Fruit fly (Drosophila melanogaster) whole organism, embryonic: ENCODE measurements around the gene CG18598.

Experiments
- B-H1 ChIP-seq: fragments of 200-800 bp; sonication (Bioruptor generic); IDR thresholded peaks from 3 replicates; pipeline ENCODE4 v1.3.6; 2022; ENCODE audit warnings: missing biosample characterization, missing genetic modification characterization
- CG12236 ChIP-seq: fragments of 200-800 bp; sonication (Bioruptor generic); optimal IDR thresholded peaks from 2 replicates; lab custom pipeline; 2016; ENCODE audit warnings: missing biosample characterization, missing genetic modification characterization
- CG14860 ChIP-seq: fragments of 200-800 bp; sonication (Bioruptor generic); IDR thresholded peaks from 3 replicates; pipeline ENCODE4 v1.3.6; 2022; ENCODE audit warnings: missing biosample characterization, missing genetic modification characterization; ENCODE audit not compliant: partially characterized antibody
- CG15479 ChIP-seq: fragments of 200-800 bp; sonication (Bioruptor generic); optimal IDR thresholded peaks from 3 replicates; lab custom pipeline; 2019; ENCODE audit warnings: missing biosample characterization, mild to moderate bottlenecking, missing genetic modification characterization, moderate library complexity
- CG1602 ChIP-seq: fragments of 200-800 bp; sonication (Bioruptor generic); optimal IDR thresholded peaks from 3 replicates; lab custom pipeline; 2016; ENCODE audit warnings: missing biosample characterization, missing genetic modification characterization
- CG16813 ChIP-seq: fragments of 200-800 bp; sonication (Bioruptor generic); IDR thresholded peaks from 3 replicates; pipeline ENCODE4 v1.3.6; 2022; ENCODE audit warnings: missing biosample characterization, missing genetic modification characterization; ENCODE audit not compliant: partially characterized antibody
- CG17802 ChIP-seq: fragments of 200-800 bp; sonication (Bioruptor generic); optimal IDR thresholded peaks from 2 replicates; lab custom pipeline; 2018; ENCODE audit warnings: missing biosample characterization, mild to moderate bottlenecking, missing genetic modification characterization, moderate library complexity
- CG18262 ChIP-seq: fragments of 200-800 bp; optimal IDR thresholded peaks from 3 replicates; lab custom pipeline; 2019; ENCODE audit warnings: missing biosample characterization, mild to moderate bottlenecking, missing genetic modification characterization, moderate library complexity
- CG2875 ChIP-seq: fragments of 200-800 bp; sonication (Bioruptor generic); optimal IDR thresholded peaks from 2 replicates; lab custom pipeline; 2017; ENCODE audit warnings: missing biosample characterization, mild to moderate bottlenecking, missing genetic modification characterization, missing genetic modification reagents
- CG33557 ChIP-seq: fragments of 200-800 bp; sonication (Bioruptor generic); optimal IDR thresholded peaks from 2 replicates; lab custom pipeline; 2019; ENCODE audit warnings: missing biosample characterization, mild to moderate bottlenecking, missing genetic modification characterization, moderate library complexity
- CG4282 ChIP-seq: fragments of 200-800 bp; sonication (Bioruptor generic); optimal IDR thresholded peaks from 2 replicates; lab custom pipeline; 2016; ENCODE audit warnings: missing biosample characterization, missing genetic modification characterization
- CG5245 ChIP-seq: fragments of 200-800 bp; sonication (Bioruptor generic); optimal IDR thresholded peaks from 3 replicates; lab custom pipeline; 2016; ENCODE audit warnings: missing biosample characterization, missing genetic modification characterization
- CG6791 ChIP-seq: fragments of 200-800 bp; sonication (Bioruptor generic); IDR thresholded peaks from 3 replicates; pipeline ENCODE4 v1.3.6; 2022; ENCODE audit warnings: missing biosample characterization, missing genetic modification characterization; ENCODE audit not compliant: partially characterized antibody
- CG7556 ChIP-seq: fragments of 200-800 bp; sonication (Bioruptor generic); optimal IDR thresholded peaks from 2 replicates; lab custom pipeline; 2017; ENCODE audit warnings: missing biosample characterization, mild to moderate bottlenecking, missing genetic modification characterization
- CG7786 ChIP-seq: fragments of 200-800 bp; sonication (Bioruptor generic); optimal IDR thresholded peaks from 2 replicates; lab custom pipeline; 2016; ENCODE audit warnings: missing biosample characterization, missing genetic modification characterization
- CG8359 ChIP-seq: fragments of 200-800 bp; sonication (Bioruptor generic); optimal IDR thresholded peaks from 2 replicates; lab custom pipeline; 2017; ENCODE audit warnings: missing biosample characterization, mild to moderate bottlenecking, missing genetic modification characterization, borderline replicate concordance
- CG9932 ChIP-seq: fragments of 200-800 bp; sonication (Bioruptor generic); IDR thresholded peaks from 2 replicates; pipeline ENCODE4 v1.3.6; 2022; ENCODE audit warnings: missing biosample characterization, missing genetic modification characterization
- CrebB ChIP-seq: fragments of 200-800 bp; sonication (Bioruptor generic); optimal IDR thresholded peaks from 3 replicates; lab custom pipeline; 2018; ENCODE audit warnings: missing biosample characterization, mild to moderate bottlenecking, missing genetic modification characterization
- Dip3 ChIP-seq: fragments of 200-800 bp; sonication (Bioruptor generic); optimal IDR thresholded peaks from 3 replicates; lab custom pipeline; 2016; ENCODE audit warnings: missing biosample characterization, missing genetic modification characterization
- Dll ChIP-seq: fragments of 200-800 bp; sonication (Bioruptor generic); IDR thresholded peaks from 4 replicates; pipeline ENCODE4 v1.3.6; 2022; ENCODE audit warnings: missing biosample characterization, missing genetic modification characterization; ENCODE audit not compliant: partially characterized antibody
- Fer3 ChIP-seq: fragments of 200-800 bp; sonication (Bioruptor generic); optimal IDR thresholded peaks from 2 replicates; lab custom pipeline; 2018; ENCODE audit warnings: missing biosample characterization, mild to moderate bottlenecking, missing genetic modification characterization, moderate library complexity
- HLH3B ChIP-seq: fragments of 200-800 bp; sonication (Bioruptor generic); IDR thresholded peaks from 2 replicates; pipeline ENCODE4 v1.3.6; 2022; ENCODE audit warnings: missing biosample characterization, missing genetic modification characterization
- Hr78 ChIP-seq, 2 experiments: fragments of 200-800 bp in 1 of 2; fragments of >200 bp in 1 of 2; sonication (Bioruptor generic) in 1 of 2; optimal IDR thresholded peaks; 2 replicates each; lab custom pipeline; 2017 to 2019; ENCODE audit warnings: missing biosample characterization in 2 of 2, missing genetic modification characterization in 2 of 2, mild to moderate bottlenecking in 1 of 2, moderate library complexity in 1 of 2
- Nf-YA ChIP-seq: fragments of 200-800 bp; sonication (Bioruptor generic); IDR thresholded peaks from 2 replicates; pipeline ENCODE4 v1.3.6; 2022; ENCODE audit warnings: missing biosample characterization, missing genetic modification characterization
- Nf-YB ChIP-seq: fragments of 200-800 bp; sonication (Bioruptor generic); optimal IDR thresholded peaks from 3 replicates; lab custom pipeline; 2019; ENCODE audit warnings: missing biosample characterization, mild to moderate bottlenecking, missing genetic modification characterization, moderate library complexity
- PHDP ChIP-seq: fragments of 200-800 bp; sonication (Bioruptor generic); optimal IDR thresholded peaks from 3 replicates; lab custom pipeline; 2018; ENCODE audit warnings: missing biosample characterization, mild to moderate bottlenecking, missing genetic modification characterization, moderate library complexity
- Poxn ChIP-seq: fragments of 200-800 bp; sonication (Bioruptor generic); IDR thresholded peaks from 2 replicates; pipeline ENCODE4 v1.3.6; 2022; ENCODE audit warnings: missing biosample characterization, missing genetic modification characterization
- TFAM ChIP-seq: fragments of 200-800 bp; sonication (Bioruptor generic); optimal IDR thresholded peaks from 2 replicates; lab custom pipeline; 2017; ENCODE audit warnings: missing biosample characterization, missing genetic modification characterization, inconsistent platforms
- ara ChIP-seq: fragments of 200-800 bp; sonication (Bioruptor generic); IDR thresholded peaks from 2 replicates; pipeline ENCODE4 v1.3.6; 2022; ENCODE audit warnings: missing biosample characterization, missing genetic modification characterization
- ase ChIP-seq: fragments of 200-800 bp; sonication (Bioruptor generic); IDR thresholded peaks from 3 replicates; pipeline ENCODE4 v1.3.6; 2022; ENCODE audit warnings: missing biosample characterization, missing genetic modification characterization
- ato ChIP-seq: fragments of 200-800 bp; sonication (Bioruptor generic); IDR thresholded peaks from 2 replicates; pipeline ENCODE4 v1.3.6; 2022; ENCODE audit warnings: missing biosample characterization, missing genetic modification characterization; ENCODE audit not compliant: partially characterized antibody
- corto ChIP-seq: fragments of 200-800 bp; sonication (Bioruptor generic); optimal IDR thresholded peaks from 2 replicates; lab custom pipeline; 2016; ENCODE audit warnings: missing biosample characterization, mild to moderate bottlenecking, missing genetic modification characterization, moderate library complexity
- dan ChIP-seq: fragments of 200-800 bp; sonication (Bioruptor generic); IDR thresholded peaks from 2 replicates; pipeline ENCODE4 v1.3.6; 2022; ENCODE audit warnings: missing biosample characterization, missing genetic modification characterization
- dysf ChIP-seq: fragments of 200-800 bp; sonication (Bioruptor generic); IDR thresholded peaks from 3 replicates; pipeline ENCODE4 v1.3.6; 2022; ENCODE audit warnings: missing biosample characterization, missing genetic modification characterization
- gcm2 ChIP-seq: fragments of 200-800 bp; sonication (Bioruptor generic); optimal IDR thresholded peaks from 2 replicates; lab custom pipeline; 2016; ENCODE audit warnings: missing biosample characterization, missing genetic modification characterization
- hkb ChIP-seq, 2 experiments: fragments of 200-800 bp in 1 of 2; fragments of >200 bp in 1 of 2; sonication (Bioruptor generic) in 1 of 2; IDR thresholded peaks in 1 of 2; optimal IDR thresholded peaks in 1 of 2; 2 replicates each; pipeline versions ENCODE4 v1.3.6 to Lab custom; 2017 to 2022; ENCODE audit warnings: missing biosample characterization in 1 of 2, missing genetic modification characterization in 1 of 2
- hth ChIP-seq: fragments of >200 bp; optimal IDR thresholded peaks from 2 replicates; lab custom pipeline; 2017; ENCODE audit warnings: inconsistent platforms
- nerfin-1 ChIP-seq: fragments of 200-800 bp; sonication (Bioruptor generic); optimal IDR thresholded peaks from 3 replicates; lab custom pipeline; 2019; ENCODE audit warnings: missing biosample characterization, mild to moderate bottlenecking, missing genetic modification characterization, moderate library complexity
- onecut ChIP-seq: fragments of 200-800 bp; sonication (Bioruptor generic); IDR thresholded peaks from 2 replicates; pipeline ENCODE4 v1.3.6; 2022; ENCODE audit warnings: missing biosample characterization, missing genetic modification characterization
- pb ChIP-seq: fragments of 200-800 bp; sonication (Bioruptor generic); optimal IDR thresholded peaks from 3 replicates; lab custom pipeline; 2016; ENCODE audit warnings: missing biosample characterization, missing genetic modification characterization
- pita ChIP-seq: fragments of 200-800 bp; sonication (Bioruptor generic); optimal IDR thresholded peaks from 2 replicates; lab custom pipeline; 2017; ENCODE audit warnings: missing biosample characterization, mild to moderate bottlenecking, missing genetic modification characterization
- sima ChIP-seq: fragments of 200-800 bp; sonication (Bioruptor generic); optimal IDR thresholded peaks from 2 replicates; lab custom pipeline; 2016; ENCODE audit warnings: missing biosample characterization, missing genetic modification characterization
- sqz ChIP-seq: fragments of 200-800 bp; sonication (Bioruptor generic); optimal IDR thresholded peaks from 3 replicates; lab custom pipeline; 2018; ENCODE audit warnings: missing biosample characterization, mild to moderate bottlenecking, missing genetic modification characterization
- stc ChIP-seq: fragments of 200-800 bp; sonication (Bioruptor generic); IDR thresholded peaks from 2 replicates; pipeline ENCODE4 v1.3.6; 2022; ENCODE audit warnings: missing biosample characterization, missing genetic modification characterization
- tx ChIP-seq: fragments of 200-800 bp; sonication (Bioruptor generic); optimal IDR thresholded peaks from 2 replicates; lab custom pipeline; 2016; ENCODE audit warnings: missing biosample characterization, missing genetic modification characterization
- unpg ChIP-seq: fragments of 200-800 bp; sonication (Bioruptor generic); optimal IDR thresholded peaks from 3 replicates; lab custom pipeline; 2018; ENCODE audit warnings: missing biosample characterization, mild to moderate bottlenecking, missing genetic modification characterization, moderate library complexity
- vvl ChIP-seq: fragments of 200-800 bp; sonication (Bioruptor generic); IDR thresholded peaks from 2 replicates; pipeline ENCODE4 v1.3.6; 2022; ENCODE audit warnings: missing biosample characterization, missing genetic modification characterization

CG18598 gene

dm6 chr3R:18242089-18242955 is 8.6 kb upstream of the CG18598 start, which contains the start of the genes CG7156 and 14-3-3epsilon (continued):
- TF ChIP-seq CG16813 (GFP tag; lab: Robert Waterston, UW): peak; percentile 70
- no peak for TF ChIP-seq sima (GFP tag; lab: Kevin White, UChicago)
- TF ChIP-seq CG5245 (GFP tag; lab: Kevin White, UChicago): no peak
- TF ChIP-seq ara: no peak
- TF ChIP-seq hth (lab: Kevin White, UChicago): no peak
- peak; percentile 81 for TF ChIP-seq vvl (GFP tag; lab: Robert Waterston, UW)
- TF ChIP-seq corto: no peak
- 0 out of 2 replicates have a peak, but pooled peaks have one; percentile 5 for TF ChIP-seq Nf-YA (GFP tag; lab: Robert Waterston, UW)
- TF ChIP-seq Nf-YB (GFP tag; lab: Kevin White, UChicago): peak; percentile 19
- peak; percentile 77 for TF ChIP-seq hkb (optimal IDR thresholded peaks at IDR 0.05; lab: Kevin White, UChicago)
- TF ChIP-seq hkb (GFP tag; IDR thresholded peaks at IDR 0.05; lab: Robert Waterston, UW): peak; percentile 61
- peak; percentile 91 for TF ChIP-seq pita (GFP tag; lab: Kevin White, UChicago)
- 0 out of 3 replicates have a peak, but pooled peaks have one; percentile 5 for TF ChIP-seq ase (GFP tag; lab: Robert Waterston, UW)
- 0 out of 2 replicates have a peak, but pooled peaks have one; percentile 3 for TF ChIP-seq CG9932 (GFP tag; lab: Robert Waterston, UW)
- peak; percentile 77 for TF ChIP-seq sqz
- peak; percentile 7 for TF ChIP-seq nerfin-1 (tag; lab: Kevin White, UChicago)
- TF ChIP-seq stc (GFP tag; lab: Robert Waterston, UW): no peak
- TF ChIP-seq CG4282: peak; percentile 9
- peak; percentile 75 for TF ChIP-seq PHDP (tag; lab: Kevin White, UChicago)
- TF ChIP-seq dan (GFP tag; lab: Robert Waterston, UW): no peak
- no peak for TF ChIP-seq HLH3B (GFP tag; lab: Robert Waterston, UW)
- peak; percentile 30 for TF ChIP-seq CG1602 (GFP tag; lab: Kevin White, UChicago)
- TF ChIP-seq Dll (GFP tag; lab: Robert Waterston, UW): peak; percentile 69
- TF ChIP-seq CG2875 (GFP tag; lab: Kevin White, UChicago): peak; percentile 15
- TF ChIP-seq Poxn (GFP tag; lab: Robert Waterston, UW): no peak
- no peak for TF ChIP-seq CrebB (tag; lab: Kevin White, UChicago)
- TF ChIP-seq onecut: peak; percentile 25; the same call in 1 of the 2 replicates
- TF ChIP-seq B-H1 (GFP tag; lab: Robert Waterston, UW): no peak; the same call in 2 of the 3 replicates
- peak; percentile 52; the same call in 2 of the 3 replicates for TF ChIP-seq CG6791 (GFP tag; lab: Robert Waterston, UW)
- peak; percentile 43 for TF ChIP-seq CG18262 (tag; lab: Kevin White, UChicago)
- TF ChIP-seq Dip3 (GFP tag; lab: Kevin White, UChicago): no peak
- TF ChIP-seq CG15479 (GFP tag; lab: Kevin White, UChicago): peak; percentile 60
- no peak for TF ChIP-seq CG17802 (tag; lab: Kevin White, UChicago)
- TF ChIP-seq tx: no peak
- TF ChIP-seq ato (GFP tag; lab: Robert Waterston, UW): no peak; the same call in 1 of the 2 replicates
- peak; percentile 51 for TF ChIP-seq Fer3 (tag; lab: Kevin White, UChicago)
- no peak for TF ChIP-seq TFAM
- TF ChIP-seq Hr78 (GFP tag; optimal IDR thresholded peaks at IDR 0.05; lab: Kevin White, UChicago): no peak
- TF ChIP-seq CG7786 (GFP tag; lab: Kevin White, UChicago): no peak
- TF ChIP-seq CG33557 (GFP tag; lab: Kevin White, UChicago): peak; percentile 6
- no peak for TF ChIP-seq gcm2
- TF ChIP-seq pb: no peak
- peak; percentile 73 for TF ChIP-seq unpg (GFP tag; lab: Kevin White, UChicago)
- no peak for TF ChIP-seq CG8359
- no peak for TF ChIP-seq dysf (GFP tag; lab: Robert Waterston, UW)
- peak; percentile 22; the same call in 1 of the 3 replicates for TF ChIP-seq CG14860
- peak; percentile 43 for TF ChIP-seq CG7556
- TF ChIP-seq CG12236 (GFP tag; lab: Kevin White, UChicago): peak; percentile 11
